Fruit fly (Drosophila melanogaster): Measurements from ENCODE around the gene Esp.

Gene Esp

DNA sequence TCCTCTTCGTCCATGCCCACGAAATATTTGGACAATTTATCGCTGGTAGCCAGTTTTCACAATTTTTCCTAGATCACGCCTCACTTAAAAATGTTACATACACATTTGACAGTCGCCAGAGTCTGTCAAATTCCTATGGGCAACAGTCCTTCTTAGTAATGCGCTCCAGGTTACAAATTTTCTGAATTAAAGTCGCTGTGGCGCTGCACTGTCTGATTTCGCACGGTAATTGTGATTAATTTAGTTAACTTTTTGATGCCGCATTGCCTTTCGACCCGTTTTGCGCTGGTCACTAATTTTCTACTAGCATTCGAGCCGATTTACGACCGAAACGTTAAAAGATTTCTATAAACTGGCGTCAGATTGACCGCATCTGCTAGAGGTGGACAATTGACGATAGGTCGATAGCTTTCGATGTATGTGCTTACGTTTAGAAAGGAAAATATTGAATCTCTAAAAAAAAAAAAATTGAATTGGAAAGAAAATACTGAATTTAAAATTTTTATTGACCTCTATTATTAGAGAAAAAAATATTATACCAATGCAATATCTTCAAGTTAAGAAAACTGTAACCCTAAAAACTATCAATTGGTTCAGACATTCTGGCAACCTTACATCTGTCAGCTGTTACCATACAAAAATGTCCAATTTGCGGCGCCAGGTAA is 28.0 kb upstream of the Esp start, which contains the start of the genes lili and CG34150 (continued):
- TF ChIP-seq CG12769 (tag; optimal IDR thresholded peaks at IDR 0.05): no peak
- TF ChIP-seq Oaz (GFP tag; IDR thresholded peaks at IDR 0.05): 0 out of 2 replicates have a peak, but pooled peaks have one; percentile 55
- TF ChIP-seq yki (optimal IDR thresholded peaks at IDR 0.05): no peak
- no peak for TF ChIP-seq CG4360 (GFP tag; IDR thresholded peaks at IDR 0.05)
- TF ChIP-seq unpg (GFP tag; optimal IDR thresholded peaks at IDR 0.05): peak; percentile 71
- TF ChIP-seq bsh (GFP tag; optimal IDR thresholded peaks at IDR 0.05): peak; percentile 0 to 68
- peak; percentile 84 for TF ChIP-seq Hsf (GFP tag; optimal IDR thresholded peaks at IDR 0.05)
- TF ChIP-seq bcd (GFP tag; optimal IDR thresholded peaks at IDR 0.05): peak; percentile 53
- TF ChIP-seq CG7987 (GFP tag; optimal IDR thresholded peaks at IDR 0.05): peak; percentile 36
- TF ChIP-seq Sox100B (GFP tag; optimal IDR thresholded peaks at IDR 0.05): no peak
- 0 out of 2 replicates have a peak, but pooled peaks have one; percentile 25 for TF ChIP-seq H2.0 (GFP tag; IDR thresholded peaks at IDR 0.05)
- peak; percentile 74 for TF ChIP-seq CG7786 (GFP tag; optimal IDR thresholded peaks at IDR 0.05)
- peak; percentile 76 for TF ChIP-seq CG18599 (GFP tag; optimal IDR thresholded peaks at IDR 0.05)
- no peak for TF ChIP-seq sqz (GFP tag; optimal IDR thresholded peaks at IDR 0.05)
- TF ChIP-seq Mrtf (GFP tag; IDR thresholded peaks at IDR 0.05): 0 out of 3 replicates have a peak, but pooled peaks have one; percentile 45
- peak; percentile 64 for TF ChIP-seq CG7556 (GFP tag; optimal IDR thresholded peaks at IDR 0.05)
- peak; percentile 16; the same call in 1 of the 2 replicates for TF ChIP-seq tna (GFP tag; IDR thresholded peaks at IDR 0.05; ENCODE audit: partially characterized antibody)
- peak; percentile 90 for TF ChIP-seq phol (tag; optimal IDR thresholded peaks at IDR 0.05)
- TF ChIP-seq pzg (GFP tag; optimal IDR thresholded peaks at IDR 0.05): peak; percentile 60
- 0 out of 2 replicates have a peak, but pooled peaks have one; percentile 26 for TF ChIP-seq wor (GFP tag; IDR thresholded peaks at IDR 0.05)
- TF ChIP-seq CG42726 (GFP tag; IDR thresholded peaks at IDR 0.05; ENCODE audit: partially characterized antibody): peak; percentile 56; the same call in 1 of the 2 replicates
- TF ChIP-seq Lim3 (GFP tag; IDR thresholded peaks at IDR 0.05): no peak
- TF ChIP-seq Spps (tag; optimal IDR thresholded peaks at IDR 0.05): peak; percentile 43
- peak; percentile 81 for TF ChIP-seq Fer2 (tag; optimal IDR thresholded peaks at IDR 0.05)
- TF ChIP-seq ERR (GFP tag; optimal IDR thresholded peaks at IDR 0.05): peak; percentile 62
- TF ChIP-seq CG17385 (GFP tag; optimal IDR thresholded peaks at IDR 0.05): peak; percentile 63
- TF ChIP-seq CG30403 (GFP tag; optimal IDR thresholded peaks at IDR 0.05): peak; percentile 85
- TF ChIP-seq chm (GFP tag; IDR thresholded peaks at IDR 0.05): peak; percentile 87
- peak; percentile 6 for TF ChIP-seq NK7.1 (GFP tag; optimal IDR thresholded peaks at IDR 0.05)
- peak; percentile 61 for TF ChIP-seq tx (GFP tag; optimal IDR thresholded peaks at IDR 0.05)
- peak; percentile 89 for TF ChIP-seq unc-4 (GFP tag; IDR thresholded peaks at IDR 0.05; ENCODE audit: partially characterized antibody)
- TF ChIP-seq cas (GFP tag; IDR thresholded peaks at IDR 0.05): 0 out of 2 replicates have a peak, but pooled peaks have one; percentile 45
- peak; percentile 32 for TF ChIP-seq crc (GFP tag; optimal IDR thresholded peaks at IDR 0.05)
- TF ChIP-seq CG14441 (GFP tag; IDR thresholded peaks at IDR 0.05): peak; percentile 62; the same call in 1 of the 2 replicates
- peak; percentile 32 for TF ChIP-seq lbe (GFP tag; optimal IDR thresholded peaks at IDR 0.05)
- no peak for TF ChIP-seq fru (optimal IDR thresholded peaks at IDR 0.05)
- TF ChIP-seq CG12659 (GFP tag; optimal IDR thresholded peaks at IDR 0.05): peak; percentile 80
- TF ChIP-seq nerfin-2 (GFP tag; IDR thresholded peaks at IDR 0.05; ENCODE audit: partially characterized antibody): no peak
- TF ChIP-seq hkb (optimal IDR thresholded peaks at IDR 0.05): peak; percentile 19
- peak; percentile 69 for TF ChIP-seq hkb (GFP tag; IDR thresholded peaks at IDR 0.05)
- peak; percentile 60; the same call in 1 of the 3 replicates for TF ChIP-seq CG7963 (GFP tag; IDR thresholded peaks at IDR 0.05; ENCODE audit: partially characterized antibody)
- peak; percentile 81 for TF ChIP-seq gro (GFP tag; optimal IDR thresholded peaks at IDR 0.05)
- peak; percentile 22 for TF ChIP-seq da (GFP tag; optimal IDR thresholded peaks at IDR 0.05)
- TF ChIP-seq CG5245 (GFP tag; optimal IDR thresholded peaks at IDR 0.05): peak; percentile 73
- TF ChIP-seq CG31365 (tag; optimal IDR thresholded peaks at IDR 0.05): no peak
- peak; percentile 57 for TF ChIP-seq gcm (GFP tag; optimal IDR thresholded peaks at IDR 0.05)
- TF ChIP-seq CG9797 (GFP tag; optimal IDR thresholded peaks at IDR 0.05): peak; percentile 46
- peak; percentile 27 for TF ChIP-seq Sry-β (GFP tag; optimal IDR thresholded peaks at IDR 0.05)
- peak; percentile 61 for TF ChIP-seq pum (GFP tag; optimal IDR thresholded peaks at IDR 0.05)
